Worm (Caenorhabditis elegans) whole organism, midembryonic: ENCODE measurements around the gene Y43F8C.16.

Experiments used
- T22C8.4 ChIP-seq: fragments of 200-800 bp; sonication (Bioruptor generic); IDR thresholded peaks from 2 replicates; pipeline ENCODE4 v1.3.6; 2022; ENCODE audit warnings: missing genetic modification characterization, missing compliant biosample characterization
- cog-1 ChIP-seq: sonication (generic microtip); optimal IDR thresholded peaks from 2 replicates; lab custom pipeline; 2016; ENCODE audit warnings: missing genetic modification characterization, missing compliant biosample characterization
- flt-1 ChIP-seq: fragments of 200-800 bp; sonication (Bioruptor generic); IDR thresholded peaks from 2 replicates; pipeline ENCODE4 v1.3.6; 2022; ENCODE audit warnings: missing genetic modification characterization, missing compliant biosample characterization
- klf-2 ChIP-seq: fragments of 200-800 bp; sonication (Bioruptor generic); conservative IDR thresholded peaks from 2 replicates; pipeline ENCODE4 v1.3.6; 2022; ENCODE audit warnings: missing genetic modification reagents, missing genetic modification characterization, missing compliant biosample characterization
- med-1 ChIP-seq: sonication (generic microtip); optimal IDR thresholded peaks from 2 replicates; lab custom pipeline; 2017; ENCODE audit warnings: missing genetic modification characterization, mild to moderate bottlenecking, missing compliant biosample characterization, antibody characterized with exemption, missing genetic modification reagents; ENCODE audit not compliant: insufficient read depth
- ref-1 ChIP-seq: fragments of 200-800 bp; sonication (Bioruptor generic); conservative IDR thresholded peaks from 2 replicates; pipeline ENCODE4 v1.3.6; 2022; ENCODE audit warnings: missing genetic modification reagents, missing genetic modification characterization, missing compliant biosample characterization
- tab-1 ChIP-seq: fragments of 200-800 bp; sonication (Bioruptor generic); IDR thresholded peaks from 2 replicates; pipeline ENCODE4 v1.3.6; 2022; ENCODE audit warnings: missing genetic modification characterization, missing compliant biosample characterization
- ztf-23 ChIP-seq: fragments of 200-800 bp; sonication (Bioruptor generic); IDR thresholded peaks from 2 replicates; pipeline ENCODE4 v1.3.6; 2022; ENCODE audit warnings: missing genetic modification reagents, missing genetic modification characterization, missing compliant biosample characterization
- ztf-29 ChIP-seq: fragments of 200-800 bp; sonication (Bioruptor generic); IDR thresholded peaks from 2 replicates; pipeline ENCODE4 v1.3.6; 2022; ENCODE audit warnings: missing genetic modification reagents, missing genetic modification characterization, missing compliant biosample characterization

- no peak for TF ChIP-seq ref-1 (GFP tag; lab: Robert Waterston, UW)
- TF ChIP-seq flt-1 (GFP tag; lab: Robert Waterston, UW): no peak
- TF ChIP-seq klf-2 (GFP tag; lab: Robert Waterston, UW): no peak
- TF ChIP-seq cog-1 (tag; lab: Kevin White, UChicago): no peak
- no peak for TF ChIP-seq ztf-23 (GFP tag; lab: Robert Waterston, UW)
- no peak for TF ChIP-seq T22C8.4
- TF ChIP-seq tab-1 (GFP tag; lab: Robert Waterston, UW): no peak
- no peak for TF ChIP-seq med-1 (GFP tag; lab: Kevin White, UChicago)
- TF ChIP-seq ztf-29 (GFP tag; lab: Robert Waterston, UW): no peak
These were observed 40.9 kb upstream of the Y43F8C.16 start, which contains the start of gene W04E12.9 for ce11 chrV:19756253-19756652.
